Worm (Caenorhabditis elegans) whole organism, L1 larva: ENCODE data around the gene Y45F10D.6.

Source experiments
- aha-1 ChIP-seq: fragments of 150-350 bp; optimal IDR thresholded peaks from 2 replicates; lab custom pipeline; 2014; ENCODE audit warnings: missing biosample characterization, missing genetic modification characterization
- ceh-63 ChIP-seq: fragments of 200-800 bp; sonication (Bioruptor generic); optimal IDR thresholded peaks from 2 replicates; lab custom pipeline; 2018; ENCODE audit warnings: mild to moderate bottlenecking, missing genetic modification characterization, missing compliant biosample characterization
- ceh-82 ChIP-seq, 3 experiments: fragments of 150-350 bp in 1 of 3; sonication (generic microtip) in 2 of 3; optimal IDR thresholded peaks; 2 replicates each; lab custom pipeline; 2014 to 2017; ENCODE audit warnings: missing biosample characterization in 3 of 3, missing genetic modification characterization in 3 of 3
- efl-1 ChIP-seq, 4 experiments: fragments of 150-350 bp; optimal IDR thresholded peaks in 3 of 4; peaks in 1 of 4; 1 replicate in 1 of 4; 2 replicates in 3 of 4; lab custom pipeline; 2014; ENCODE audit warnings: missing biosample characterization in 2 of 4, missing genetic modification characterization in 2 of 4, missing genetic modification reagents in 2 of 4
- egl-13 ChIP-seq: sonication (generic microtip); optimal IDR thresholded peaks from 2 replicates; lab custom pipeline; 2016; ENCODE audit warnings: missing genotype, missing genetic modification reagents, missing genetic modification characterization, missing compliant biosample characterization
- elt-3 ChIP-seq, 6 experiments: fragments of 150-350 bp in 1 of 6; sonication (generic microtip); optimal IDR thresholded peaks; 2 replicates each; lab custom pipeline; 2017 to 2018; ENCODE audit warnings: missing biosample characterization in 6 of 6, missing genetic modification characterization in 6 of 6, inconsistent platforms in 1 of 6
- nhr-47 ChIP-seq: sonication (generic microtip); optimal IDR thresholded peaks from 2 replicates; lab custom pipeline; 2016; ENCODE audit warnings: mild to moderate bottlenecking, missing genetic modification characterization, moderate library complexity, missing compliant biosample characterization
- unc-30 ChIP-seq: sonication (generic microtip); optimal IDR thresholded peaks from 2 replicates; lab custom pipeline; 2017; ENCODE audit warnings: missing biosample characterization, missing genetic modification characterization
- zag-1 ChIP-seq: fragments of 150-350 bp; optimal IDR thresholded peaks from 2 replicates; lab custom pipeline; 2014; ENCODE audit warnings: missing biosample characterization, missing genetic modification characterization

DNA sequence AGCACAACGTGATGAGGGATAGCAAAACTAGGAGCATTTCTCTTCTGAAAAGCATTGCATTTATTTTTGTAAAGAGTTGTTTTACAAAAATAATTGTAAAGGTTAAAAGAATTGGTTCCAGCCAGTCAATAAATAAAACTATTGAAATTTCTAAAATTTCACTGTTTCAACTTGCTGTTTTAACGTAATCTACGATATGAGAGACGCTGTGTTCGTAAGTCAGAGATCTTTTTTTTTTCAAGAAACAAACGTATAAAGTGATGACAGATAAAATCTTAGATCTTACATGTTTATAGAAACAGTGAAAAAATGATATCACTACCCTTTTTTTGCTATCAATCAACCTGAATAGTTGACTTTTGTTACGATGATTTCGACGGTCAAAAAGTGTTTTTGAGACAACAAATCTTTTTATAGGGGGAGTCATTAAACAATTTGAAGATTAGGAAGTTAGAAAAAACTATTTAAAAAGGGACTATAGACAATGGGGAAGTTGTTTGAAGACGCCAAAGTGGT lies at the start of gene Y45F10D.6:
- no peak for TF ChIP-seq unc-30 (tag; lab: Kevin White, UChicago)
- no peak for TF ChIP-seq efl-1 (optimal IDR thresholded peaks at IDR 0.05; lab: Kevin White, UChicago)
- TF ChIP-seq efl-1 (GFP tag; optimal IDR thresholded peaks at IDR 0.05 in 1 of 2; lab: Kevin White, UChicago), result peak in 1 of 2 experiments; percentile 46
- no peak for TF ChIP-seq ceh-82 (tag; optimal IDR thresholded peaks at IDR 0.05; lab: Kevin White, UChicago)
- peak in 1 of 6 experiments; percentile 59 for TF ChIP-seq elt-3 (tag; optimal IDR thresholded peaks at IDR 0.05; lab: Kevin White, UChicago)
- TF ChIP-seq aha-1 (tag; lab: Kevin White, UChicago), result no peak
- no peak for TF ChIP-seq egl-13 (tag; lab: Kevin White, UChicago)
- TF ChIP-seq zag-1, result no peak
- TF ChIP-seq nhr-47, result no peak
- no peak for TF ChIP-seq ceh-63 (GFP tag; lab: Kevin White, UChicago)
